Worm (Caenorhabditis elegans): ENCODE measurements around the gene srh-23.

ce11 chrV:4918091-4918624 is 2.7 kb upstream of the srh-23 start, which contains the start of gene C02E7.7:
- TF ChIP-seq dpl-1 (GFP tag; optimal IDR thresholded peaks at IDR 0.05) (no peak), nfya-2 (GFP tag; IDR thresholded peaks at IDR 0.05) (no peak), somi-1 (GFP tag; optimal IDR thresholded peaks at IDR 0.05) (no peak), xnd-1 (tag; optimal IDR thresholded peaks at IDR 0.05) (no peak), lsy-27 (tag; optimal IDR thresholded peaks at IDR 0.05; ENCODE audit: borderline replicate concordance, insufficient read depth) (no peak), Y56A3A.18 (GFP tag; IDR thresholded peaks at IDR 0.05) (no peak), hmg-1.2 (GFP tag; IDR thresholded peaks at IDR 0.05) (no peak), pha-4 (tag; optimal IDR thresholded peaks at IDR 0.05) (no peak), B0035.1 (tag; optimal IDR thresholded peaks at IDR 0.05) (no peak), hlh-12 (tag; optimal IDR thresholded peaks at IDR 0.05) (no peak), nhr-179 (tag; optimal IDR thresholded peaks at IDR 0.05) (no peak), efl-1 (GFP tag; optimal IDR thresholded peaks at IDR 0.05) (no peak), lag-1 (GFP tag; IDR thresholded peaks at IDR 0.05) (no peak)
